Worm (Caenorhabditis elegans): ENCODE data around the gene F16G10.8.

- no peak for TF ChIP-seq dao-5 (tag; optimal IDR thresholded peaks at IDR 0.05)
- TF ChIP-seq him-1 (tag; optimal IDR thresholded peaks at IDR 0.05): no peak
Measured at ce11 chrII:2398884-2399283, 15.7 kb upstream of the F16G10.8 start, which contains the start of gene F16G10.14.

Data from whole organism, L4/young adult.